Fruit fly (Drosophila melanogaster) whole organism, adult: Measurements from ENCODE around the gene dpr14.

ENCODE experiments used
- CG11617 ChIP-seq: fragments of 200-800 bp; sonication (Bioruptor generic); optimal IDR thresholded peaks from 2 replicates; lab custom pipeline; 2017; ENCODE audit warnings: mild to moderate bottlenecking, missing biosample characterization, missing genetic modification reagents, missing genetic modification characterization
- CG12768 ChIP-seq: fragments of 200-800 bp; sonication (Bioruptor generic); optimal IDR thresholded peaks from 2 replicates; lab custom pipeline; 2017; ENCODE audit warnings: missing biosample characterization, missing genetic modification characterization, mild to moderate bottlenecking, moderate library complexity, missing genetic modification reagents
- CG14711 ChIP-seq: fragments of 200-800 bp; sonication (Bioruptor generic); optimal IDR thresholded peaks from 2 replicates; lab custom pipeline; 2018; ENCODE audit warnings: missing biosample characterization, mild to moderate bottlenecking, missing genetic modification characterization, moderate library complexity
- CG1620 ChIP-seq: fragments of 200-800 bp; sonication (Bioruptor generic); optimal IDR thresholded peaks from 2 replicates; lab custom pipeline; 2016; ENCODE audit warnings: missing biosample characterization, missing genetic modification characterization
- CG33017 ChIP-seq: fragments of 200-800 bp; sonication (Bioruptor generic); optimal IDR thresholded peaks from 2 replicates; lab custom pipeline; 2018; ENCODE audit warnings: missing biosample characterization, mild to moderate bottlenecking, missing genetic modification characterization, moderate library complexity
- CG5204 ChIP-seq: fragments of 200-800 bp; sonication (Bioruptor generic); optimal IDR thresholded peaks from 2 replicates; lab custom pipeline; 2016; ENCODE audit warnings: missing biosample characterization, missing genetic modification characterization
- CG7045 ChIP-seq: fragments of 200-800 bp; sonication (Bioruptor generic); optimal IDR thresholded peaks from 2 replicates; lab custom pipeline; 2017; ENCODE audit warnings: missing biosample characterization, mild to moderate bottlenecking, missing genetic modification characterization
- CG7101 ChIP-seq: fragments of 200-800 bp; sonication (Bioruptor generic); optimal IDR thresholded peaks from 2 replicates; lab custom pipeline; 2018; ENCODE audit warnings: missing biosample characterization, mild to moderate bottlenecking, missing genetic modification characterization, moderate library complexity
- Clk ChIP-seq: fragments of 200-800 bp; sonication (Bioruptor generic); optimal IDR thresholded peaks from 2 replicates; lab custom pipeline; 2017; ENCODE audit warnings: missing biosample characterization, missing genetic modification characterization
- Crg-1 ChIP-seq: fragments of 200-800 bp; sonication (Bioruptor generic); optimal IDR thresholded peaks from 2 replicates; lab custom pipeline; 2016; ENCODE audit warnings: missing biosample characterization, missing genetic modification characterization
- Hr96 ChIP-seq: fragments of 200-800 bp; sonication (Bioruptor generic); optimal IDR thresholded peaks from 2 replicates; lab custom pipeline; 2016; ENCODE audit warnings: missing biosample characterization, missing genetic modification characterization
- Mnt ChIP-seq: fragments of 200-800 bp; sonication (Bioruptor generic); optimal IDR thresholded peaks from 2 replicates; lab custom pipeline; 2016; ENCODE audit warnings: missing biosample characterization, mild to moderate bottlenecking, missing genetic modification characterization
- bab1 ChIP-seq: fragments of 200-800 bp; sonication (Bioruptor generic); optimal IDR thresholded peaks from 3 replicates; lab custom pipeline; 2019; ENCODE audit warnings: missing biosample characterization, mild to moderate bottlenecking, missing genetic modification characterization, moderate library complexity
- cic ChIP-seq: fragments of 200-800 bp; sonication (Bioruptor generic); optimal IDR thresholded peaks from 2 replicates; lab custom pipeline; 2017; ENCODE audit warnings: missing biosample characterization, mild to moderate bottlenecking, missing genetic modification characterization, moderate library complexity
- cnc ChIP-seq, 2 experiments: fragments of >200 bp; optimal IDR thresholded peaks; 2 replicates each; lab custom pipeline; 2017
- kay ChIP-seq: fragments of 200-800 bp; sonication (Bioruptor generic); peaks from one replicate; lab custom pipeline; 2016; ENCODE audit warnings: missing biosample characterization, missing genetic modification characterization, borderline replicate concordance
- ovo ChIP-seq: fragments of 200-800 bp; sonication (Bioruptor generic); optimal IDR thresholded peaks from 2 replicates; lab custom pipeline; 2016; ENCODE audit warnings: missing biosample characterization, missing genetic modification characterization
- pad ChIP-seq: fragments of 200-800 bp; sonication (Bioruptor generic); optimal IDR thresholded peaks from 3 replicates; lab custom pipeline; 2017; ENCODE audit warnings: missing biosample characterization, missing genetic modification characterization, mild to moderate bottlenecking, moderate library complexity, missing genetic modification reagents
- tj ChIP-seq: fragments of 200-800 bp; sonication (Bioruptor generic); optimal IDR thresholded peaks from 3 replicates; lab custom pipeline; 2017; ENCODE audit warnings: missing biosample characterization, mild to moderate bottlenecking, missing genetic modification characterization, moderate library complexity
- toe ChIP-seq: fragments of 200-800 bp; sonication (Bioruptor generic); optimal IDR thresholded peaks from 2 replicates; lab custom pipeline; 2016; ENCODE audit warnings: missing biosample characterization, missing genetic modification characterization

The dpr14 gene

DNA sequence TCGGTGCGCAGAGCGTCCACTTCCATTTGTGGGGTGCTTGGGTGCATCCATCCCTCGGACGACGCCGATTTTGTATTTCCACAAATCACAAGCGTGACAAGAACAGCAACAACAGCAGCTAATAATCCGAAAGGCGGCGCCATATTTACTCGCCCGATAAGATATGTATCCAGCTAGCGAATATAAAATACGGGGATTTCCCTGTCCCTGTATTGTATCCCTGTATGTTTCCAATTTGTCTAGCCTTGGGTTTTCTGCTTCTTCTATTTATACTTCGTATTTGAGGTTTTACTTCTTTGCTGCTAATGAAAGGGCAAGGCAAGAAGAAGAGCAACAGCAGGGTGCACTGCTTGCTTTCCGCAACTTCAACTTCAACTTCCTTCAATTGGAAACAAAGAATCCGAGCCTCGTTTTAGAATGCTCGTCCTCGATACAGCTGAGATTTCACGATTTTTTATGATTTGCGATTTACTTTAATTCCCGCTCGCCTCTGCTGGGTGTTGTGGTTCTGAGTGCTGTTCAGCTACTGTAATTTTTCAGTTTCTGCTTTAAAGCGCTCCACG lies 36.1 kb upstream of the dpr14 start:
- TF ChIP-seq CG1620 (no peak), CG11617 (GFP tag; lab: Kevin White, UChicago) (no peak), tj (no peak), cic (no peak), Clk (GFP tag; lab: Kevin White, UChicago) (no peak), CG7101 (tag; lab: Kevin White, UChicago) (no peak), toe (GFP tag; lab: Kevin White, UChicago) (no peak), CG33017 (no peak), ovo (no peak), Mnt (GFP tag; lab: Kevin White, UChicago) (no peak), Hr96 (GFP tag; lab: Kevin White, UChicago) (no peak)

DNA sequence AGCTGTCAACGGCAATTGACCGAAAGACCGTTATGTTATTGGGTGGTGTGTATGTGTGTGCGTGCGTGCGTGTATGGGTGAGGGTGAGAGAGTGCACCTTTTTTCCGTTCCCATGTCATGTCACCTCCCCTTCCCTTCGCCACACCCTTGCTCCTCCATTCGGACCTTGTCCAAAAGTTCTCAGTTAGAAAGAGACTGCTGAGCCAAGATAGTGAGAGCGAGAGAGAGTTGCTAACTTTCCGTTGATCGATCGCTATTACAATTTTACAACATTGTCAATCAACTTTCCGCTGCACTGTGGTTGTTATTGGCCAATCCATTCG lies 30.4 kb upstream of the dpr14 start:
- TF ChIP-seq pad (GFP tag; lab: Kevin White, UChicago) (peak; percentile 38), toe (GFP tag; lab: Kevin White, UChicago) (no peak), bab1 (GFP tag; lab: Kevin White, UChicago) (no peak), Crg-1 (GFP tag; lab: Kevin White, UChicago) (peak; percentile 33), kay (GFP tag; lab: Kevin White, UChicago) (no peak), cnc (optimal IDR thresholded peaks at IDR 0.05; lab: Kevin White, UChicago) (no peak), CG5204 (GFP tag; lab: Kevin White, UChicago) (peak; percentile 14), ovo (peak; percentile 100), CG12768 (GFP tag; lab: Kevin White, UChicago) (no peak)

DNA sequence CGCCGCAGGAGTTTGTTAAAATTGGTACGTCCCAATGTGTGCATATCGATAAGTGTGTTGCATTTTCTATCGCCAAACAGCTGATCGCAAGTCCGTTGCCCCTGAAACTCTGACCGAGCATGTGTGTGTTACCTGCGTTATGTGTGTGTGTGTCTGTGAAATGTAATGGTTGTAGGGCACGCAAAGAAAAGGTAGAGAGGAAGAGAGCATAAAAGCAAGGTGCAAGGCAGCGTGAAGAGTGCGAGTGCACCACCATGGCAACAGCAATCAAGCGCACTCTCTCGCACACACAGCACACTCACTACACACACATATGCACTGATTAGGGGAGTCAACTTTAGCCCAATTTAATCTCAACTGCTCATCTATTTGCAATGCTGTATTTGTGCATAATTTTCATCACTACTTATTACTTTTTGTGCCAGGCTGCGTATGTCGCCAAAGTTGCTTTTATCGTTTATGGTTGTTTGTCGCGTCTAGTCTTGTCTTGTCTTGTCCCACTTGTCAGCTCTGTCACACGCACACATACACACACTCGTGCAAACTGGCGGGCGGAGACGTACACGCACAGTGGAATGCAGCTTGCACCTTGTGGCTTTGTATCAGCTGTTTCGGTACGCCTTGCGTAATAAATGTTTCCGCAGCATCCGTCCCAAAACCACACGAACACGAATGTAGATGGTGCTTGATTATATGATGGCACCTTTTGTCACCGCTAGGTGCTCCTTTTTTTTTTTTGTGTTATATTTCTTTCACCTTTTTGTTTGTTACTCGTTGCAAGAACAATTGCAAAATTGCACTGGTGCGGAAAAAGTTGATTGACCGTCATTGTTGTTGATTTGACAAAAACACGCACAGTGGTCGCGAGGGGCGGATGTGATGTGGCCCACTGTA lies 29.7 kb upstream of the dpr14 start:
- TF ChIP-seq tj (peak; percentile 85), toe (GFP tag; lab: Kevin White, UChicago) (peak; percentile 60), Mnt (GFP tag; lab: Kevin White, UChicago) (peak; percentile 69), Clk (GFP tag; lab: Kevin White, UChicago) (peak; percentile 71), CG5204 (GFP tag; lab: Kevin White, UChicago) (peak; percentile 83), Crg-1 (GFP tag; lab: Kevin White, UChicago) (peak; percentile 79), cic (no peak), ovo (no peak), CG7045 (GFP tag; lab: Kevin White, UChicago) (peak; percentile 86), CG33017 (no peak), CG7101 (tag; lab: Kevin White, UChicago) (peak; percentile 75), CG14711 (peak; percentile 50), bab1 (GFP tag; lab: Kevin White, UChicago) (peak; percentile 64), Hr96 (GFP tag; lab: Kevin White, UChicago) (peak; percentile 94), pad (GFP tag; lab: Kevin White, UChicago) (peak; percentile 89), cnc (optimal IDR thresholded peaks at IDR 0.05; lab: Kevin White, UChicago) (no peak), CG1620 (peak; percentile 79), kay (GFP tag; lab: Kevin White, UChicago) (no peak), CG11617 (GFP tag; lab: Kevin White, UChicago) (peak; percentile 92), CG12768 (GFP tag; lab: Kevin White, UChicago) (peak; percentile 73)

DNA sequence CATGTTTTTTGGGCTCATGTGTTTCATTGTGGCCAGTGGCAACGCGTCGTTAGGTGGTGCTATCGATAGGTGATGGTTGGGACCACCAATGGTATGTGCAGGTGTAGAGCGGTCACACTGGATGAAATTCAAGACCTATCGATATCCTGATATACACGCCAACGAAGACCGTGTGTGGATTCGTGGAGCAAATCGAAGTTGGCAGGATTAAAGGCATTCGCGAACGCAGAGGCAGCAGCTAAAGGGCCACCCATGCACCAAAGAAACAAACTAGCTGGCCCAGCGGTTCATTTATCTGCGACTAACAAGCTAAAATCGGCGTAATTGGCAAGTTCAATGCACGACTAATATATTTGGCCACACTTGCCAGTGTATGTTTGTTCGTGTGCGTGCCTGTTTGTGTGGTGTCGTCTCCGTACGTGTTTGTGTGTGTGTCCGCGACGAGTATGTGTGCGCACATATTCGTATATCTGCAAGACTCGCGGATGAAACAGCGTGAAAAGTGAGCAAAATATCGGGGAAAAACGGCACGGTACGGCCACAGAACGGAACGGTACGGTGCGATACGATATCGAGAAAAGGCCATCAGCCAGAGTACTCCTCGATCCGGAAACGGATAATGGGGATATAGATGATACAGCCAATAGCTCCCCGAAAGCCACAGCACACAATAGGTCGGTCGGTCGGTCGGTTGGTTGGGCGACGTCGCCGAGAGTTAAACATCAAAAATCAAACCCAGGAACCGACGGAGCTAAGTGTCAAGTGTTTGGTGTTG lies 27.9 kb upstream of the dpr14 start, which contains the start of gene Ubr3:
Ubr3 (plus strand) TSS at position 99 of the 775 bp plus-strand sequence.
- TF ChIP-seq bab1 (GFP tag; lab: Kevin White, UChicago) (peak; percentile 8), CG1620 (peak; percentile 48), CG11617 (GFP tag; lab: Kevin White, UChicago) (peak; percentile 66), Mnt (GFP tag; lab: Kevin White, UChicago) (peak; percentile 76), CG7101 (tag; lab: Kevin White, UChicago) (peak; percentile 7), toe (GFP tag; lab: Kevin White, UChicago) (no peak), Clk (GFP tag; lab: Kevin White, UChicago) (no peak), ovo (no peak), Crg-1 (GFP tag; lab: Kevin White, UChicago) (peak; percentile 25), pad (GFP tag; lab: Kevin White, UChicago) (peak; percentile 49), cic (peak; percentile 47), tj (peak; percentile 27)

DNA sequence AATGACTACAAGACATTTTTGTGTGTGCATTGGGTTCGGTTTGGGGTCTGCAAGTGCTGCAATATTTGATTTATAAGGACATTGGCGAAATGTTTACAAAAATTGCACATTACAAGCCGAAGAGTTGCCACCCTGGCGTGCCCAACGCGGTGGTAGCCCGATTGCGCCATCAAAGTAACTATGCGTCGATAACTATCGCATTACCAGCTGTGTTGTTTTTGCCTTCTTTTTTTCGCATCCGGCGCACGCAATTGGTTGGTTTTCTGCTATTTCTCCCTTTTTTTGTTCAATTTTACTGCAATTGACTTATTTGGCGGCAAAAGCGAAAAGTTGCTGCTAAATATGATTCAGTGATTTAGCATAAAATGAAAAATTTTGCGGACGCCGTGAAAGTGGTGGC lies 26.6 kb upstream of the dpr14 start, which contains the start of gene RpS14b:
RpS14b (plus strand) TSS at position 220 of the 400 bp plus-strand sequence.
- TF ChIP-seq CG11617 (GFP tag; lab: Kevin White, UChicago) (peak; percentile 94), Hr96 (GFP tag; lab: Kevin White, UChicago) (peak; percentile 88), CG14711 (peak; percentile 75), Clk (GFP tag; lab: Kevin White, UChicago) (no peak), CG1620 (peak; percentile 89), Mnt (GFP tag; lab: Kevin White, UChicago) (peak; percentile 94), cic (peak; percentile 7), CG33017 (peak; percentile 37), cnc (optimal IDR thresholded peaks at IDR 0.05; lab: Kevin White, UChicago) (no peak), tj (peak; percentile 78), toe (GFP tag; lab: Kevin White, UChicago) (peak; percentile 24), pad (GFP tag; lab: Kevin White, UChicago) (peak; percentile 73), ovo (peak; percentile 89), kay (GFP tag; lab: Kevin White, UChicago) (no peak), bab1 (GFP tag; lab: Kevin White, UChicago) (peak; percentile 94), CG5204 (GFP tag; lab: Kevin White, UChicago) (no peak), CG7101 (tag; lab: Kevin White, UChicago) (peak; percentile 88), CG7045 (GFP tag; lab: Kevin White, UChicago) (peak; percentile 44), CG12768 (GFP tag; lab: Kevin White, UChicago) (peak; percentile 57), Crg-1 (GFP tag; lab: Kevin White, UChicago) (peak; percentile 83)
